Worm (Caenorhabditis elegans): ENCODE data around the gene ugt-54.
"Not testable (repeated sequence)": the region's sequence is repeated elsewhere in the genome, so short reads cannot be mapped to it uniquely, and the experiment has no call there.

DNA sequence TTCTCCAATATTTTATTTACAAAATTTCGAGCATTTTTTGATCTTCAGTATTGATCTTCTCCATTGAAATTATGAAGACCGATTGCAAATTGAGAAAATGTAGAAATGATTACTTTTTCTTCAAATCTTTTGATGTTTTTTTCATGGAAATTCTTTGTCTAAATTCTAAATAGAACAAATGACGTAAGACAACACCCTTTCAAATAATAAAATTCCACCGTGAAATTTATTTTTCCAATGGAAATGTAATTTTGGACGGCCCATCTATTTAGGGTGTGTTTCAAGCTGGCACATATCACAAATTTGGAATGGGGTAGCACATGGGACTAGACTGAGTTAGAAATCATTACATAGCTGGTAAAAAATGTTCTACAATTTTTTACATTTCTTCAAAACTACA is 9.8 kb upstream of the ugt-54 start, which contains the start of gene T25B9.2:
- TF ChIP-seq sea-1 (GFP tag; conservative IDR thresholded peaks at IDR 0.05); pes-1 (GFP tag; IDR thresholded peaks at IDR 0.05); ama-1 (optimal IDR thresholded peaks at IDR 0.05); scrt-1 (GFP tag; IDR thresholded peaks at IDR 0.05); ceh-36 (tag; optimal IDR thresholded peaks at IDR 0.05); hnd-1 (tag; optimal IDR thresholded peaks at IDR 0.05); flt-1 (GFP tag; IDR thresholded peaks at IDR 0.05); hmg-4 (GFP tag; optimal IDR thresholded peaks at IDR 0.05); B0310.2 (tag; optimal IDR thresholded peaks at IDR 0.05); tra-4 (tag; optimal IDR thresholded peaks at IDR 0.05); F13C5.2 (tag; optimal IDR thresholded peaks at IDR 0.05): not testable (repeated sequence)

Data from whole organism, early embryonic.